Fruit fly (Drosophila melanogaster): ENCODE results near the gene Lint-1.

The Lint-1 gene

DNA sequence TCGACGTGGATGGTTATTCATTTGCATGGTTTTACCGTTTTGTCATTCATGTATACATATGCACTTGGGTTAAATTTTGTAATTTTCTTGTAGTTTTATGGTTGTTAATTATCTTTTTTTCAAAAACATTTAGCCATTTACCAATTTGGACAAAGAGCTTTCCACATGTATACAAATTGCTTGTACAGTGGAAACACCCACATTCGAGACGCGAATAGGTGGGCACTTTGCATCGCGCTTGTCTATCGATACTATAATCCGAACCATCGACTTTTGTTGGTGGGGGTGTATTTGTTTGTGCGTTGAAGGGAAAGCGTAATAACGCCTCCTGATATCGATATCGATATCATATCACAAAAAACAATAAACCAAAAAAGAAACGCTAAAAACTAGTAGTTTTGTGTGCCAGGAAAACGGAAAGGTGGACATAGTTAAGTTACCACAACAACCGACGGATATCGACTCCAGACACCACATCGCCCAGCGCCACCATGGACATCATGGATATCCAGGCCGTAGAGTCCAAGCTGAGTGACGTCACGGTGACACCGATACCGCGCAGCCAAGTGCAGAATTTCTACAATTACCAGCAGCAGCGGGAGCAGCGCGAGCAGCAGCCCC lies 11.4 kb upstream of the Lint-1 start, which contains the start of gene CDK2AP1 (continued):
- TF ChIP-seq H15 (GFP tag; IDR thresholded peaks at IDR 0.05) (no peak), so (GFP tag; IDR thresholded peaks at IDR 0.05) (peak; percentile 51; the same call in 2 of the 3 replicates), lov (optimal IDR thresholded peaks at IDR 0.05) (no peak), lov (GFP tag; IDR thresholded peaks at IDR 0.05) (no peak), CG4730 (GFP tag; IDR thresholded peaks at IDR 0.05) (no peak), CG4617 (GFP tag; optimal IDR thresholded peaks at IDR 0.05; ENCODE audit: borderline replicate concordance) (peak; percentile 54), trh (GFP tag; optimal IDR thresholded peaks at IDR 0.05) (no peak), CG12391 (tag; optimal IDR thresholded peaks at IDR 0.05) (peak; percentile 32), CG11560 (tag; IDR thresholded peaks at IDR 0.05) (no peak; the same call in 2 of the 3 replicates), knrl (GFP tag; IDR thresholded peaks at IDR 0.05; ENCODE audit: partially characterized antibody) (peak; percentile 71), Atf-2 (GFP tag; optimal IDR thresholded peaks at IDR 0.05) (peak; percentile 18), CG12219 (GFP tag; optimal IDR thresholded peaks at IDR 0.05) (no peak), Xrp1 (GFP tag; IDR thresholded peaks at IDR 0.05) (peak; percentile 9; the same call in 1 of the 2 replicates), bbx (GFP tag; IDR thresholded peaks at IDR 0.05; ENCODE audit: partially characterized antibody) (peak; percentile 83), CG5180 (GFP tag; optimal IDR thresholded peaks at IDR 0.05) (no peak), Oli (tag; optimal IDR thresholded peaks at IDR 0.05) (no peak), Hr39 (optimal IDR thresholded peaks at IDR 0.05) (no peak), CG10431 (GFP tag; optimal IDR thresholded peaks at IDR 0.05) (no peak), CG13296 (GFP tag; optimal IDR thresholded peaks at IDR 0.05) (no peak), insv (GFP tag; optimal IDR thresholded peaks at IDR 0.05) (no peak), bab2 (GFP tag; optimal IDR thresholded peaks at IDR 0.05) (peak; percentile 18), CG9609 (GFP tag; optimal IDR thresholded peaks at IDR 0.05) (peak; percentile 1), D (optimal IDR thresholded peaks at IDR 0.05) (no peak), D (GFP tag; optimal IDR thresholded peaks at IDR 0.05) (no peak), dpn (GFP tag; optimal IDR thresholded peaks at IDR 0.05) (peak in 1 of 2 experiments; percentile 37), Ets65A (GFP tag) (peak; percentile 82), Hmx (GFP tag; optimal IDR thresholded peaks at IDR 0.05) (no peak), Doc2 (GFP tag; IDR thresholded peaks at IDR 0.05) (no peak), NFAT (GFP tag; IDR thresholded peaks at IDR 0.05) (no peak), Chrac-16 (GFP tag; optimal IDR thresholded peaks at IDR 0.05) (peak; percentile 3), her (GFP tag; optimal IDR thresholded peaks at IDR 0.05) (peak; percentile 50), Pdp1 (GFP tag; optimal IDR thresholded peaks at IDR 0.05) (peak; percentile 20 to 46), ase (GFP tag; IDR thresholded peaks at IDR 0.05) (no peak), D19B (GFP tag; optimal IDR thresholded peaks at IDR 0.05) (no peak), sug (tag; optimal IDR thresholded peaks at IDR 0.05) (peak; percentile 66), CG30020 (tag; optimal IDR thresholded peaks at IDR 0.05) (peak; percentile 94), CG8290 (GFP tag; optimal IDR thresholded peaks at IDR 0.05) (peak; percentile 19), CG8290 (tag; optimal IDR thresholded peaks at IDR 0.05) (no peak), CG13624 (GFP tag; optimal IDR thresholded peaks at IDR 0.05) (peak; percentile 77), CG15269 (tag; optimal IDR thresholded peaks at IDR 0.05) (peak; percentile 24), otp (GFP tag; IDR thresholded peaks at IDR 0.05) (0 out of 3 replicates have a peak, but pooled peaks have one; percentile 18), hkb (optimal IDR thresholded peaks at IDR 0.05) (no peak), hkb (GFP tag; IDR thresholded peaks at IDR 0.05) (peak; percentile 25; the same call in 1 of the 2 replicates), Ptx1 (GFP tag; IDR thresholded peaks at IDR 0.05) (peak; percentile 32), CG1024 (GFP tag; IDR thresholded peaks at IDR 0.05) (peak; percentile 78), unpg (GFP tag; optimal IDR thresholded peaks at IDR 0.05) (peak; percentile 24), CG2889 (GFP tag; IDR thresholded peaks at IDR 0.05) (no peak), Taf1 (GFP tag; IDR thresholded peaks at IDR 0.05) (no peak), lola (GFP tag; optimal IDR thresholded peaks at IDR 0.05) (peak in 1 of 3 experiments; percentile 78), Dek (tag; optimal IDR thresholded peaks at IDR 0.05) (peak; percentile 39), grau (tag; optimal IDR thresholded peaks at IDR 0.05) (peak; percentile 33), CG17328 (GFP tag; IDR thresholded peaks at IDR 0.05) (peak; percentile 39; the same call in 1 of the 2 replicates)

Data from whole organism, embryonic.